Fruit fly (Drosophila melanogaster) S2 (cell line): ENCODE data around the gene CG17734.

Experiments used
- CG8478 ChIP-seq: fragments of >200 bp; optimal IDR thresholded peaks from 2 replicates; lab custom pipeline; 2018
- CTCF ChIP-seq, 2 experiments: fragments of >200 bp; optimal IDR thresholded peaks; 2 replicates each; lab custom pipeline; 2018

dm6 chr3R:11231705-11232261 lies 12.0 kb downstream of the CG17734 start, which contains the start of the genes CG17187 and Dph3:
- TF ChIP-seq CTCF (optimal IDR thresholded peaks at IDR 0.05; lab: Kevin White, UChicago) (no peak), CG8478 (no peak)
